Worm (Caenorhabditis elegans) whole organism, L4 larva: ENCODE measurements around the gene W10G6.1.
A peak's percentile ranks its signal among the peaks of the same experiment; 100 is the strongest.

Source experiments
- D1046.2 ChIP-seq: fragments of 200-800 bp; sonication (Bioruptor generic); IDR thresholded peaks from 2 replicates; pipeline ENCODE4 v1.3.6; 2022; ENCODE audit warnings: missing genetic modification characterization, missing compliant biosample characterization
- F10B5.3 ChIP-seq: sonication (generic microtip); optimal IDR thresholded peaks from 2 replicates; lab custom pipeline; 2016; ENCODE audit warnings: mild to moderate bottlenecking, missing genetic modification characterization, missing compliant biosample characterization
- F37D6.2 ChIP-seq: sonication (generic microtip); optimal IDR thresholded peaks from 2 replicates; lab custom pipeline; 2016; ENCODE audit warnings: mild to moderate bottlenecking, missing genetic modification characterization, missing compliant biosample characterization
- F44E2.7 ChIP-seq: fragments of 200-800 bp; sonication (Bioruptor generic); IDR thresholded peaks from 2 replicates; pipeline ENCODE4 v2.1.2; 2022; ENCODE audit warnings: missing genetic modification characterization, missing compliant biosample characterization
- F49E8.2 ChIP-seq: sonication (generic microtip); optimal IDR thresholded peaks from 2 replicates; lab custom pipeline; 2016; ENCODE audit warnings: missing compliant biosample characterization, mild to moderate bottlenecking, missing genetic modification characterization, borderline replicate concordance
- T20F7.1 ChIP-seq: fragments of 200-800 bp; sonication (Bioruptor generic); optimal IDR thresholded peaks from 2 replicates; lab custom pipeline; 2018; ENCODE audit warnings: mild to moderate bottlenecking, missing genetic modification characterization, missing compliant biosample characterization
- Y105C5A.15 ChIP-seq: fragments of 200-800 bp; sonication (Bioruptor generic); IDR thresholded peaks from 2 replicates; pipeline ENCODE4 v1.3.6; 2022; ENCODE audit warnings: missing genetic modification characterization, missing compliant biosample characterization
- Y48G9A.11 ChIP-seq: fragments of 200-800 bp; sonication (Bioruptor generic); IDR thresholded peaks from 2 replicates; pipeline ENCODE4 v1.3.6; 2022; ENCODE audit warnings: missing genetic modification reagents, missing genetic modification characterization, missing compliant biosample characterization
- Y5F2A.4 ChIP-seq: fragments of 200-800 bp; sonication (Bioruptor generic); optimal IDR thresholded peaks from 2 replicates; lab custom pipeline; 2018; ENCODE audit warnings: mild to moderate bottlenecking, missing genetic modification characterization, missing compliant biosample characterization
- ZK337.2 ChIP-seq: fragments of 200-800 bp; sonication (Bioruptor generic); IDR thresholded peaks from 2 replicates; pipeline ENCODE4 v1.3.6; 2022; ENCODE audit warnings: missing genetic modification reagents, missing genetic modification characterization, missing compliant biosample characterization
- ZK546.5 ChIP-seq, 2 experiments: sonication (generic microtip); optimal IDR thresholded peaks; 2 replicates each; lab custom pipeline; 2017; ENCODE audit warnings: missing biosample characterization in 2 of 2, missing genetic modification characterization in 2 of 2
- aha-1 ChIP-seq: fragments of 150-350 bp; peaks from one replicate; lab custom pipeline; 2014; ENCODE audit warnings: missing biosample characterization, missing genetic modification characterization
- aly-2 ChIP-seq: sonication (generic microtip); optimal IDR thresholded peaks from 2 replicates; lab custom pipeline; 2018; ENCODE audit warnings: missing biosample characterization, missing genetic modification characterization
- ama-1 ChIP-seq: fragments of 150-350 bp; optimal IDR thresholded peaks from 2 replicates; lab custom pipeline; 2014; ENCODE audit warnings: inconsistent platforms, mixed read lengths
- ceh-20 ChIP-seq: fragments of 200-800 bp; sonication (Bioruptor generic); IDR thresholded peaks from 2 replicates; pipeline ENCODE4 v1.3.6; 2022; ENCODE audit warnings: missing genetic modification reagents, missing genetic modification characterization, missing compliant biosample characterization
- ceh-44 ChIP-seq: fragments of 200-800 bp; sonication (Bioruptor generic); IDR thresholded peaks from 2 replicates; pipeline ENCODE4 v1.3.6; 2022; ENCODE audit warnings: missing genetic modification reagents, missing genetic modification characterization, missing compliant biosample characterization
- ceh-62 ChIP-seq: sonication (generic microtip); optimal IDR thresholded peaks from 2 replicates; lab custom pipeline; 2017; ENCODE audit warnings: missing biosample characterization, missing genetic modification characterization
- daf-8 ChIP-seq: fragments of 200-800 bp; sonication (Bioruptor generic); IDR thresholded peaks from 2 replicates; pipeline ENCODE4 v1.3.6; 2022; ENCODE audit warnings: missing genetic modification characterization, missing compliant biosample characterization
- dmd-6 ChIP-seq: fragments of 200-800 bp; sonication (Bioruptor generic); IDR thresholded peaks from 2 replicates; pipeline ENCODE4 v1.3.6; 2022; ENCODE audit warnings: missing genetic modification reagents, missing genetic modification characterization, missing compliant biosample characterization
- dpl-1 ChIP-seq: fragments of 150-350 bp; optimal IDR thresholded peaks from 2 replicates; lab custom pipeline; 2014; ENCODE audit warnings: missing biosample characterization, missing genetic modification reagents, missing genetic modification characterization
- dve-1 ChIP-seq: sonication (generic microtip); optimal IDR thresholded peaks from 2 replicates; lab custom pipeline; 2017; ENCODE audit warnings: antibody characterized with exemption, mild to moderate bottlenecking, missing genetic modification characterization, missing compliant biosample characterization; ENCODE audit not compliant: insufficient read depth
- fkh-10 ChIP-seq: fragments of 150-350 bp; optimal IDR thresholded peaks from 2 replicates; lab custom pipeline; 2014; ENCODE audit warnings: missing biosample characterization, missing genetic modification reagents, missing genetic modification characterization
- gei-8 ChIP-seq: fragments of 200-800 bp; sonication (Bioruptor generic); optimal IDR thresholded peaks from 2 replicates; lab custom pipeline; 2018; ENCODE audit warnings: mild to moderate bottlenecking, missing genetic modification characterization, missing compliant biosample characterization
- hif-1 ChIP-seq, 2 experiments: sonication (generic microtip); optimal IDR thresholded peaks; 2 replicates each; lab custom pipeline; 2016 to 2017; ENCODE audit warnings: missing compliant biosample characterization in 2 of 2, missing genetic modification characterization in 2 of 2, missing genetic modification reagents in 2 of 2, missing genotype in 2 of 2, mild to moderate bottlenecking in 1 of 2
- jun-1 ChIP-seq: fragments of 150-350 bp; optimal IDR thresholded peaks from 2 replicates; lab custom pipeline; 2014; ENCODE audit warnings: missing biosample characterization, missing genetic modification reagents, missing genetic modification characterization
- lim-7 ChIP-seq: fragments of 200-800 bp; sonication (Bioruptor generic); IDR thresholded peaks from 2 replicates; pipeline ENCODE4 v1.3.6; 2022; ENCODE audit warnings: missing genetic modification characterization, missing compliant biosample characterization
- lin-15B ChIP-seq: fragments of 150-350 bp; sonication (generic microtip); optimal IDR thresholded peaks from 3 replicates; lab custom pipeline; 2014; ENCODE audit warnings: missing biosample characterization, missing genetic modification characterization
- lin-29 ChIP-seq: fragments of 200-800 bp; sonication (Bioruptor generic); IDR thresholded peaks from 2 replicates; pipeline ENCODE4 v1.3.6; 2022; ENCODE audit warnings: missing genetic modification reagents, missing genetic modification characterization, missing compliant biosample characterization
- lin-38 ChIP-seq: fragments of 200-800 bp; sonication (Bioruptor generic); IDR thresholded peaks from 2 replicates; pipeline ENCODE4 v1.3.6; 2022; ENCODE audit warnings: missing genetic modification reagents, missing genetic modification characterization, missing compliant biosample characterization
- lin-39 ChIP-seq: fragments of 150-350 bp; optimal IDR thresholded peaks from 2 replicates; lab custom pipeline; 2014; ENCODE audit warnings: missing biosample characterization, missing genetic modification reagents, missing genetic modification characterization
- lir-3 ChIP-seq: sonication (generic microtip); optimal IDR thresholded peaks from 2 replicates; lab custom pipeline; 2016; ENCODE audit warnings: mild to moderate bottlenecking, missing genetic modification characterization, missing compliant biosample characterization
- mdt-29 ChIP-seq: fragments of 200-800 bp; sonication (Bioruptor generic); IDR thresholded peaks from 2 replicates; pipeline ENCODE4 v1.3.6; 2022; ENCODE audit warnings: missing genetic modification reagents, missing genetic modification characterization, missing compliant biosample characterization
- mxl-2 ChIP-seq: fragments of 200-800 bp; sonication (Bioruptor generic); conservative IDR thresholded peaks from 2 replicates; pipeline ENCODE4 v1.3.6; 2022; ENCODE audit warnings: missing genetic modification reagents, missing genetic modification characterization, missing compliant biosample characterization
- mxl-3 ChIP-seq: fragments of 200-800 bp; sonication (Bioruptor generic); optimal IDR thresholded peaks from 2 replicates; lab custom pipeline; 2018; ENCODE audit warnings: mild to moderate bottlenecking, missing genetic modification characterization, missing compliant biosample characterization
- nhr-237 ChIP-seq: sonication (generic microtip); optimal IDR thresholded peaks from 2 replicates; lab custom pipeline; 2017; ENCODE audit warnings: missing biosample characterization, missing genetic modification characterization
- nhr-25 ChIP-seq: sonication (generic microtip); optimal IDR thresholded peaks from 2 replicates; lab custom pipeline; 2017; ENCODE audit warnings: missing genetic modification characterization, mild to moderate bottlenecking, missing compliant biosample characterization, antibody characterized with exemption, moderate library complexity, borderline replicate concordance; ENCODE audit not compliant: insufficient read depth
- nhr-28 ChIP-seq: fragments of 150-350 bp; optimal IDR thresholded peaks from 2 replicates; lab custom pipeline; 2014; ENCODE audit warnings: missing biosample characterization, missing genetic modification characterization
- nhr-48 ChIP-seq: sonication (generic microtip); optimal IDR thresholded peaks from 2 replicates; lab custom pipeline; 2016; ENCODE audit warnings: mild to moderate bottlenecking, missing genetic modification characterization, missing compliant biosample characterization
- pha-4 ChIP-seq, 2 experiments: fragments of 150-350 bp in 1 of 2; fragments of 200-800 bp in 1 of 2; sonication (Bioruptor generic) in 1 of 2; IDR thresholded peaks in 1 of 2; optimal IDR thresholded peaks in 1 of 2; 2 replicates each; pipeline versions ENCODE4 v1.3.6 to Lab custom; 2014 to 2022; ENCODE audit warnings: missing genetic modification characterization in 2 of 2, missing genetic modification reagents in 2 of 2, missing biosample characterization in 1 of 2, missing compliant biosample characterization in 1 of 2
- pqm-1 ChIP-seq: sonication (generic microtip); optimal IDR thresholded peaks from 2 replicates; lab custom pipeline; 2017; ENCODE audit warnings: missing biosample characterization, missing genetic modification characterization
- saeg-2 ChIP-seq: fragments of 200-800 bp; sonication (Bioruptor generic); IDR thresholded peaks from 2 replicates; pipeline ENCODE4 v1.3.6; 2022; ENCODE audit warnings: missing genetic modification reagents, missing genetic modification characterization, missing compliant biosample characterization
- sdz-12 ChIP-seq: fragments of 200-800 bp; sonication (Bioruptor generic); optimal IDR thresholded peaks from 2 replicates; lab custom pipeline; 2018; ENCODE audit warnings: mild to moderate bottlenecking, missing genetic modification characterization, missing compliant biosample characterization
- skn-1 ChIP-seq: fragments of 150-350 bp; optimal IDR thresholded peaks from 2 replicates; lab custom pipeline; 2014; ENCODE audit warnings: missing biosample characterization, missing genetic modification characterization
- snpc-1.2 ChIP-seq: fragments of 200-800 bp; sonication (Bioruptor generic); IDR thresholded peaks from 2 replicates; pipeline ENCODE4 v1.3.6; 2022; ENCODE audit warnings: missing genetic modification reagents, missing genetic modification characterization, missing compliant biosample characterization
- tag-97 ChIP-seq: fragments of 200-800 bp; sonication (Bioruptor generic); IDR thresholded peaks from 2 replicates; pipeline ENCODE4 v1.3.6; 2022; ENCODE audit warnings: missing genetic modification characterization, missing compliant biosample characterization
- tra-1 ChIP-seq: fragments of 200-800 bp; sonication (Bioruptor generic); IDR thresholded peaks from 2 replicates; pipeline ENCODE4 v1.3.6; 2022; ENCODE audit warnings: missing genetic modification reagents, missing genetic modification characterization, missing compliant biosample characterization
- unc-130 ChIP-seq: sonication (generic microtip); optimal IDR thresholded peaks from 2 replicates; lab custom pipeline; 2016; ENCODE audit warnings: missing genetic modification reagents, missing genetic modification characterization, missing compliant biosample characterization
- unc-62 ChIP-seq, 3 experiments: fragments of 150-350 bp in 1 of 3; sonication (generic microtip); optimal IDR thresholded peaks in 2 of 3; peaks in 1 of 3; 1 replicate in 1 of 3; 2 replicates in 2 of 3; lab custom pipeline; 2014 to 2017; ENCODE audit warnings: missing biosample characterization in 3 of 3, missing genetic modification characterization in 3 of 3, missing genetic modification reagents in 3 of 3, missing genotype in 1 of 3
- zfp-3 ChIP-seq: fragments of 200-800 bp; sonication (Bioruptor generic); conservative IDR thresholded peaks from 2 replicates; pipeline ENCODE4 v1.3.6; 2022; ENCODE audit warnings: missing genetic modification reagents, missing genetic modification characterization, missing compliant biosample characterization
- zip-2 ChIP-seq: fragments of 150-350 bp; optimal IDR thresholded peaks from 2 replicates; lab custom pipeline; 2014; ENCODE audit warnings: missing biosample characterization, missing genetic modification characterization

The W10G6.1 gene

DNA sequence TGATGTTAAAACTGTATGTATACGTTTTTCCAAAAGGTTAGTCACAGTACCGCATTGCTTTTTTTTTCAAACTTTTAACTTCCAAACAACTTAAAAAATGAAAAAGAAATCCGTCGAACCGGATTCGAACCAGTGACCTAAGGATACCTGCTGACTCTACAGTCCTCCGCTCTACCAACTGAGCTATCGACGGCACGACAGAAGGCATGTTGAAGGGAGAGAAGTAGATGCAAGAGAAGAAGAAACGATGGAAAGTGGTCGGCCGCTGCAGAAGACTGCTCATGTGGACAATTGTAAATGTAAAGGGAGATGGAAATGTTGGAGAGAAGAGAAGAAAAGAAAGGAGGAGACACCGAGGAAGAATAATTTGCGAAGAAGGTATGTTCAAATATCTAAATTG is 35.3 kb upstream of the W10G6.1 start (continued):
- peak; percentile 39 for TF ChIP-seq F49E8.2
- TF ChIP-seq F44E2.7 (GFP tag; lab: Robert Waterston, UW), result peak; percentile 91
- TF ChIP-seq ZK546.5 (tag; optimal IDR thresholded peaks at IDR 0.05; lab: Kevin White, UChicago), result no peak
- peak; percentile 2 to 59 for TF ChIP-seq unc-62 (GFP tag; optimal IDR thresholded peaks at IDR 0.05 in 1 of 2; lab: Kevin White, UChicago)
- TF ChIP-seq unc-62 (tag; optimal IDR thresholded peaks at IDR 0.05; lab: Kevin White, UChicago), result no peak
- TF ChIP-seq nhr-25 (tag; lab: Kevin White, UChicago), result peak; percentile 8
- peak; percentile 85 for TF ChIP-seq ceh-44 (GFP tag; lab: Robert Waterston, UW)
- peak; percentile 62 for TF ChIP-seq nhr-28
- TF ChIP-seq nhr-48 (tag; lab: Kevin White, UChicago), result peak; percentile 76
- TF ChIP-seq hif-1 (tag; optimal IDR thresholded peaks at IDR 0.05; lab: Kevin White, UChicago), result peak in 1 of 2 experiments; percentile 48
- TF ChIP-seq Y105C5A.15 (GFP tag; lab: Robert Waterston, UW), result peak; percentile 96
- peak; percentile 44 for TF ChIP-seq fkh-10 (GFP tag; lab: Kevin White, UChicago)
- peak; percentile 99 for TF ChIP-seq aha-1 (tag; lab: Kevin White, UChicago)
- no peak for TF ChIP-seq ceh-62 (tag; lab: Kevin White, UChicago)
- no peak for TF ChIP-seq pqm-1 (tag; lab: Kevin White, UChicago)
- TF ChIP-seq skn-1 (tag; lab: Kevin White, UChicago), result no peak
- peak; percentile 86 for TF ChIP-seq lin-38 (GFP tag; lab: Robert Waterston, UW)
- peak; percentile 85 for TF ChIP-seq zfp-3
- TF ChIP-seq snpc-1.2 (GFP tag; lab: Robert Waterston, UW), result peak; percentile 88
- TF ChIP-seq tag-97, result no peak
- TF ChIP-seq ceh-20, result peak; percentile 93
- TF ChIP-seq zip-2 (tag; lab: Kevin White, UChicago), result peak; percentile 89
- TF ChIP-seq mxl-3 (GFP tag; lab: Kevin White, UChicago), result peak; percentile 75
- peak; percentile 96 for TF ChIP-seq saeg-2
- peak; percentile 93 for TF ChIP-seq tra-1 (GFP tag; lab: Robert Waterston, UW)
- TF ChIP-seq dpl-1, result peak; percentile 59
- peak; percentile 89 for TF ChIP-seq D1046.2 (GFP tag; lab: Robert Waterston, UW)
- no peak for TF ChIP-seq ama-1 (lab: Kevin White, UChicago)
- peak; percentile 77 for TF ChIP-seq Y48G9A.11
- peak; percentile 78 for TF ChIP-seq mdt-29 (GFP tag; lab: Robert Waterston, UW)
- no peak for TF ChIP-seq lin-15B (tag; lab: Kevin White, UChicago)
- peak; percentile 90 for TF ChIP-seq ZK337.2 (GFP tag; lab: Robert Waterston, UW)
- peak; percentile 79 for TF ChIP-seq lir-3
- TF ChIP-seq aly-2, result no peak
- 0 out of 2 replicates have a peak, but pooled peaks have one; percentile 66 for TF ChIP-seq daf-8
- TF ChIP-seq T20F7.1, result peak; percentile 80
- TF ChIP-seq sdz-12, result peak; percentile 45
- TF ChIP-seq dmd-6 (GFP tag; lab: Robert Waterston, UW), result peak; percentile 89
- peak; percentile 75 for TF ChIP-seq mxl-2 (GFP tag; lab: Robert Waterston, UW)
- TF ChIP-seq pha-4 (GFP tag; IDR thresholded peaks at IDR 0.05; lab: Robert Waterston, UW), result peak; percentile 98
- TF ChIP-seq pha-4 (tag; optimal IDR thresholded peaks at IDR 0.05; lab: Kevin White, UChicago), result no peak
- TF ChIP-seq lin-29 (GFP tag; lab: Robert Waterston, UW), result peak; percentile 87
- peak; percentile 55 for TF ChIP-seq nhr-237 (tag; lab: Kevin White, UChicago)
- peak; percentile 89 for TF ChIP-seq dve-1 (tag; lab: Kevin White, UChicago)
- no peak for TF ChIP-seq lin-39 (tag; lab: Kevin White, UChicago)
- TF ChIP-seq jun-1 (tag; lab: Kevin White, UChicago), result peak; percentile 67
- TF ChIP-seq F10B5.3 (tag; lab: Kevin White, UChicago), result peak; percentile 87
- peak; percentile 93 for TF ChIP-seq F37D6.2 (tag; lab: Kevin White, UChicago)
- TF ChIP-seq gei-8 (GFP tag; lab: Kevin White, UChicago), result peak; percentile 57
- peak; percentile 96 for TF ChIP-seq lim-7
- peak; percentile 87 for TF ChIP-seq Y5F2A.4
- TF ChIP-seq unc-130 (GFP tag; lab: Kevin White, UChicago), result peak; percentile 48
